Worm (Caenorhabditis elegans) whole organism, L4 larva: Measurements from ENCODE around the gene ptb-1.
A peak's percentile ranks its signal among the peaks of the same experiment; 100 is the strongest.

Experiments used
- D1046.2 ChIP-seq: fragments of 200-800 bp; sonication (Bioruptor generic); IDR thresholded peaks from 2 replicates; pipeline ENCODE4 v1.3.6; 2022; ENCODE audit warnings: missing genetic modification characterization, missing compliant biosample characterization
- F10B5.3 ChIP-seq: sonication (generic microtip); optimal IDR thresholded peaks from 2 replicates; lab custom pipeline; 2016; ENCODE audit warnings: mild to moderate bottlenecking, missing genetic modification characterization, missing compliant biosample characterization
- F37D6.2 ChIP-seq: sonication (generic microtip); optimal IDR thresholded peaks from 2 replicates; lab custom pipeline; 2016; ENCODE audit warnings: mild to moderate bottlenecking, missing genetic modification characterization, missing compliant biosample characterization
- F44E2.7 ChIP-seq: fragments of 200-800 bp; sonication (Bioruptor generic); IDR thresholded peaks from 2 replicates; pipeline ENCODE4 v2.1.2; 2022; ENCODE audit warnings: missing genetic modification characterization, missing compliant biosample characterization
- T20F7.1 ChIP-seq: fragments of 200-800 bp; sonication (Bioruptor generic); optimal IDR thresholded peaks from 2 replicates; lab custom pipeline; 2018; ENCODE audit warnings: mild to moderate bottlenecking, missing genetic modification characterization, missing compliant biosample characterization
- Y5F2A.4 ChIP-seq: fragments of 200-800 bp; sonication (Bioruptor generic); optimal IDR thresholded peaks from 2 replicates; lab custom pipeline; 2018; ENCODE audit warnings: mild to moderate bottlenecking, missing genetic modification characterization, missing compliant biosample characterization
- ZK546.5 ChIP-seq, 2 experiments: sonication (generic microtip); optimal IDR thresholded peaks; 2 replicates each; lab custom pipeline; 2017; ENCODE audit warnings: missing biosample characterization in 2 of 2, missing genetic modification characterization in 2 of 2
- aly-2 ChIP-seq: sonication (generic microtip); optimal IDR thresholded peaks from 2 replicates; lab custom pipeline; 2018; ENCODE audit warnings: missing biosample characterization, missing genetic modification characterization
- ceh-28 ChIP-seq: fragments of 150-350 bp; optimal IDR thresholded peaks from 2 replicates; lab custom pipeline; 2014; ENCODE audit warnings: missing biosample characterization, missing genetic modification reagents, missing genetic modification characterization
- ceh-32 ChIP-seq: sonication (generic microtip); optimal IDR thresholded peaks from 2 replicates; lab custom pipeline; 2016; ENCODE audit warnings: mild to moderate bottlenecking, missing genetic modification characterization, missing compliant biosample characterization; ENCODE audit not compliant: poor library complexity
- ceh-44 ChIP-seq: fragments of 200-800 bp; sonication (Bioruptor generic); IDR thresholded peaks from 2 replicates; pipeline ENCODE4 v1.3.6; 2022; ENCODE audit warnings: missing genetic modification reagents, missing genetic modification characterization, missing compliant biosample characterization
- ceh-82 ChIP-seq: sonication (generic microtip); optimal IDR thresholded peaks from 2 replicates; lab custom pipeline; 2017; ENCODE audit warnings: missing biosample characterization, missing genetic modification characterization
- ces-1 ChIP-seq: fragments of 150-350 bp; sonication (generic microtip); optimal IDR thresholded peaks from 4 replicates; lab custom pipeline; 2014; ENCODE audit warnings: missing biosample characterization, missing genetic modification reagents, missing genetic modification characterization
- duxl-1 ChIP-seq: sonication (generic microtip); optimal IDR thresholded peaks from 2 replicates; lab custom pipeline; 2016; ENCODE audit warnings: mild to moderate bottlenecking, missing genetic modification characterization, moderate library complexity, missing compliant biosample characterization; ENCODE audit not compliant: poor library complexity
- dve-1 ChIP-seq: sonication (generic microtip); optimal IDR thresholded peaks from 2 replicates; lab custom pipeline; 2017; ENCODE audit warnings: antibody characterized with exemption, mild to moderate bottlenecking, missing genetic modification characterization, missing compliant biosample characterization; ENCODE audit not compliant: insufficient read depth
- hif-1 ChIP-seq, 2 experiments: sonication (generic microtip); optimal IDR thresholded peaks; 2 replicates each; lab custom pipeline; 2016 to 2017; ENCODE audit warnings: missing compliant biosample characterization in 2 of 2, missing genetic modification characterization in 2 of 2, missing genetic modification reagents in 2 of 2, missing genotype in 2 of 2, mild to moderate bottlenecking in 1 of 2
- hmg-1.1 ChIP-seq: fragments of 200-800 bp; sonication (Bioruptor generic); IDR thresholded peaks from 2 replicates; pipeline ENCODE4 v1.3.6; 2022; ENCODE audit warnings: missing genetic modification reagents, missing genetic modification characterization, missing compliant biosample characterization
- lin-13 ChIP-seq: fragments of 150-350 bp; optimal IDR thresholded peaks from 2 replicates; lab custom pipeline; 2014; ENCODE audit warnings: missing biosample characterization, missing genetic modification reagents, missing genetic modification characterization
- lin-15B ChIP-seq: fragments of 150-350 bp; sonication (generic microtip); optimal IDR thresholded peaks from 3 replicates; lab custom pipeline; 2014; ENCODE audit warnings: missing biosample characterization, missing genetic modification characterization
- lin-38 ChIP-seq: fragments of 200-800 bp; sonication (Bioruptor generic); IDR thresholded peaks from 2 replicates; pipeline ENCODE4 v1.3.6; 2022; ENCODE audit warnings: missing genetic modification reagents, missing genetic modification characterization, missing compliant biosample characterization
- lsy-2 ChIP-seq, 2 experiments: fragments of 150-350 bp in 1 of 2; sonication (generic microtip) in 1 of 2; optimal IDR thresholded peaks; 2 replicates each; lab custom pipeline; 2014 to 2017; ENCODE audit warnings: missing biosample characterization in 2 of 2, missing genetic modification characterization in 2 of 2
- madf-5 ChIP-seq, 2 experiments: fragments of 200-800 bp; sonication (Bioruptor generic); IDR thresholded peaks; 2 replicates each; pipeline ENCODE4 v1.3.6; 2022; ENCODE audit warnings: missing compliant biosample characterization in 2 of 2, missing genetic modification characterization in 2 of 2
- mdl-1 ChIP-seq, 2 experiments: fragments of 150-350 bp in 1 of 2; sonication (generic microtip) in 1 of 2; optimal IDR thresholded peaks; 2 replicates each; lab custom pipeline; 2014 to 2017; ENCODE audit warnings: missing biosample characterization in 2 of 2, missing genetic modification characterization in 2 of 2
- mxl-3 ChIP-seq: fragments of 200-800 bp; sonication (Bioruptor generic); optimal IDR thresholded peaks from 2 replicates; lab custom pipeline; 2018; ENCODE audit warnings: mild to moderate bottlenecking, missing genetic modification characterization, missing compliant biosample characterization
- nhr-11 ChIP-seq: fragments of 150-350 bp; optimal IDR thresholded peaks from 2 replicates; lab custom pipeline; 2014; ENCODE audit warnings: missing biosample characterization, missing genetic modification characterization
- nhr-111 ChIP-seq: fragments of 200-800 bp; sonication (Bioruptor generic); optimal IDR thresholded peaks from 2 replicates; lab custom pipeline; 2018; ENCODE audit warnings: mild to moderate bottlenecking, missing genetic modification characterization, missing compliant biosample characterization
- nhr-237 ChIP-seq: sonication (generic microtip); optimal IDR thresholded peaks from 2 replicates; lab custom pipeline; 2017; ENCODE audit warnings: missing biosample characterization, missing genetic modification characterization
- rbr-2 ChIP-seq: sonication (generic microtip); optimal IDR thresholded peaks from 2 replicates; lab custom pipeline; 2016; ENCODE audit warnings: missing genotype, missing genetic modification characterization, missing compliant biosample characterization
- saeg-2 ChIP-seq: fragments of 200-800 bp; sonication (Bioruptor generic); IDR thresholded peaks from 2 replicates; pipeline ENCODE4 v1.3.6; 2022; ENCODE audit warnings: missing genetic modification reagents, missing genetic modification characterization, missing compliant biosample characterization
- set-16 ChIP-seq: fragments of 200-800 bp; sonication (Bioruptor generic); IDR thresholded peaks from 2 replicates; pipeline ENCODE4 v1.3.6; 2022; ENCODE audit warnings: missing genetic modification reagents, missing genetic modification characterization, missing compliant biosample characterization
- skn-1 ChIP-seq: fragments of 150-350 bp; optimal IDR thresholded peaks from 2 replicates; lab custom pipeline; 2014; ENCODE audit warnings: missing biosample characterization, missing genetic modification characterization
- snpc-1.2 ChIP-seq: fragments of 200-800 bp; sonication (Bioruptor generic); IDR thresholded peaks from 2 replicates; pipeline ENCODE4 v1.3.6; 2022; ENCODE audit warnings: missing genetic modification reagents, missing genetic modification characterization, missing compliant biosample characterization
- snpc-4 ChIP-seq: fragments of 150-350 bp; optimal IDR thresholded peaks from 2 replicates; lab custom pipeline; 2014; ENCODE audit warnings: missing biosample characterization, missing genetic modification characterization
- tag-97 ChIP-seq: fragments of 200-800 bp; sonication (Bioruptor generic); IDR thresholded peaks from 2 replicates; pipeline ENCODE4 v1.3.6; 2022; ENCODE audit warnings: missing genetic modification characterization, missing compliant biosample characterization
- unc-62 ChIP-seq, 3 experiments: fragments of 150-350 bp in 1 of 3; sonication (generic microtip); optimal IDR thresholded peaks in 2 of 3; peaks in 1 of 3; 1 replicate in 1 of 3; 2 replicates in 2 of 3; lab custom pipeline; 2014 to 2017; ENCODE audit warnings: missing biosample characterization in 3 of 3, missing genetic modification characterization in 3 of 3, missing genetic modification reagents in 3 of 3, missing genotype in 1 of 3
- zfp-2 ChIP-seq: sonication (generic microtip); optimal IDR thresholded peaks from 2 replicates; lab custom pipeline; 2016; ENCODE audit warnings: mild to moderate bottlenecking, missing genetic modification characterization, missing compliant biosample characterization
- zip-11 ChIP-seq: fragments of 200-800 bp; sonication (Bioruptor generic); IDR thresholded peaks from 2 replicates; pipeline ENCODE4 v1.3.6; 2022; ENCODE audit warnings: missing genetic modification characterization, missing compliant biosample characterization
- ztf-11 ChIP-seq: fragments of 150-350 bp; optimal IDR thresholded peaks from 2 replicates; lab custom pipeline; 2014; ENCODE audit warnings: missing biosample characterization, missing genetic modification characterization

Gene ptb-1

DNA sequence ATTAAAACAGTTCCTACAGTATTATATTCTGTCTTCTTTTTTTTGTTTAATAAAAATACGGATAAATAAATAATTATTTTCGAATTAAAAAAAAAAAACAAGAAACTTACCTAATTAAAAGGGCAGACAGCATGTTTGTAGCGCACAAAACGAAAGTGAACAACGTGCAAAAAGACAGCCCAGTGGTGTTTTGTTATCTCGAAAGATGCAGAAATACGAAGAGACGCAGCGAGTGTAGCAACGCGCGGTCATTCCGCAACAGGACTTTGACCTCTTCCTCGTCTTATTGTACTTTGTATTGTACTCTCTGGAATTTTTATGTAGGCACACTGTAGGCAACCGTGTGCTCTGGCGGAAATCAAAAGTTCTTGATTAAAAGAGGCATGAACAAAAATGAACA lies 18.3 kb downstream of the ptb-1 start, which contains the start of gene gbh-1 (continued):
- TF ChIP-seq snpc-1.2 (GFP tag; lab: Robert Waterston, UW) (no peak), set-16 (GFP tag; lab: Robert Waterston, UW) (no peak), hmg-1.1 (GFP tag; lab: Robert Waterston, UW) (no peak), saeg-2 (no peak), F10B5.3 (no peak), ceh-28 (tag; lab: Kevin White, UChicago) (no peak), mxl-3 (GFP tag; lab: Kevin White, UChicago) (peak; percentile 50), lin-13 (GFP tag; lab: Kevin White, UChicago) (no peak), mdl-1 (tag; optimal IDR thresholded peaks at IDR 0.05; lab: Kevin White, UChicago) (peak in 1 of 2 experiments; percentile 73), skn-1 (tag; lab: Kevin White, UChicago) (no peak), T20F7.1 (GFP tag; lab: Kevin White, UChicago) (no peak), ces-1 (GFP tag; lab: Kevin White, UChicago) (no peak), ceh-32 (tag; lab: Kevin White, UChicago) (no peak), lin-15B (tag; lab: Kevin White, UChicago) (no peak), nhr-111 (no peak), hif-1 (tag; optimal IDR thresholded peaks at IDR 0.05; lab: Kevin White, UChicago) (peak in 1 of 2 experiments; percentile 73), F44E2.7 (GFP tag; lab: Robert Waterston, UW) (no peak), rbr-2 (tag; lab: Kevin White, UChicago) (no peak)

DNA sequence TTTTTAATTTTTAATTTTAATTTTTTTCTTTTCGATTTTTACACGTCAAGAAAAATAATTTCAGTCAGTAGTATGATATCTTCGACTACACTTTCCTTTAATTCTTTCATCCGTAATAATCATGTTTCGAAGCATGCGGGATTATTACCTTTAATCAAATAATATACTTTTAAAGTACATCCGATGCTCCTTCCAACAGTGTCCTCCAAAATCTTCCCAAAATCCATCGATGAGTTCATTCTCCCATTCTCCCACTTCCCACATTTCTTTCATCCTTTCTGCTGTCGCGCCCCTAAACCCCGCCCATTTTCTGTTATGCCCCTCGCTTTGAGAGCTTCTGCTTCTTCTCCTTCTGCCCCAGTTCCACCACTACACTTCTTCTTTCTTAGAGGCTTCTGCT lies 19.3 kb downstream of the ptb-1 start, which contains the start of gene lgc-57:
lgc-57 (plus strand) TSS at position 301 of the 400 bp plus-strand sequence.
- TF ChIP-seq zfp-2 (tag; lab: Kevin White, UChicago) (no peak), aly-2 (tag; lab: Kevin White, UChicago) (no peak), duxl-1 (no peak), dve-1 (tag; lab: Kevin White, UChicago) (no peak), lsy-2 (tag; optimal IDR thresholded peaks at IDR 0.05; lab: Kevin White, UChicago) (no peak), nhr-11 (tag; lab: Kevin White, UChicago) (no peak), ztf-11 (tag; lab: Kevin White, UChicago) (no peak), Y5F2A.4 (GFP tag; lab: Kevin White, UChicago) (no peak), zip-11 (GFP tag; lab: Robert Waterston, UW) (no peak), F10B5.3 (no peak), ceh-82 (tag; lab: Kevin White, UChicago) (no peak), mxl-3 (GFP tag; lab: Kevin White, UChicago) (no peak)

DNA sequence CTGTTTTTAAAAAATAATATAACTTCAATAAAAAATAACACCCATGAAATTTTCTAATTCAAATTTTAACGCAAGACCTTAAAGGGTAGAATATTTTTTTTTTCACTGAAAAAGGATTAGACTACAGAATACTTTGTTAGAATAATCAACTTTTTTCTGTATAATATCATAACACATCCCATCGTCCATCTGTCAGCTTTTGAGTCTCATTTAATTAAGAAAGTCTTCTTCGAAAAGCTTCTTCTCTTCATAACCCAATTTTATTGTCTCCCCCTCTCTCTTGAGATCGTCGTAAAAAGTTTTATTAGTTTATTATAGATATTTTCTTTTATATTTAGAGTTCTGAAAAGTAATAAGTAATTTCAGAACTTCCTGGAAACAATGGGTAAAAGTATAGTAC lies 20.7 kb downstream of the ptb-1 start:
- TF ChIP-seq ces-1 (GFP tag; lab: Kevin White, UChicago) (peak; percentile 60), duxl-1 (no peak)

DNA sequence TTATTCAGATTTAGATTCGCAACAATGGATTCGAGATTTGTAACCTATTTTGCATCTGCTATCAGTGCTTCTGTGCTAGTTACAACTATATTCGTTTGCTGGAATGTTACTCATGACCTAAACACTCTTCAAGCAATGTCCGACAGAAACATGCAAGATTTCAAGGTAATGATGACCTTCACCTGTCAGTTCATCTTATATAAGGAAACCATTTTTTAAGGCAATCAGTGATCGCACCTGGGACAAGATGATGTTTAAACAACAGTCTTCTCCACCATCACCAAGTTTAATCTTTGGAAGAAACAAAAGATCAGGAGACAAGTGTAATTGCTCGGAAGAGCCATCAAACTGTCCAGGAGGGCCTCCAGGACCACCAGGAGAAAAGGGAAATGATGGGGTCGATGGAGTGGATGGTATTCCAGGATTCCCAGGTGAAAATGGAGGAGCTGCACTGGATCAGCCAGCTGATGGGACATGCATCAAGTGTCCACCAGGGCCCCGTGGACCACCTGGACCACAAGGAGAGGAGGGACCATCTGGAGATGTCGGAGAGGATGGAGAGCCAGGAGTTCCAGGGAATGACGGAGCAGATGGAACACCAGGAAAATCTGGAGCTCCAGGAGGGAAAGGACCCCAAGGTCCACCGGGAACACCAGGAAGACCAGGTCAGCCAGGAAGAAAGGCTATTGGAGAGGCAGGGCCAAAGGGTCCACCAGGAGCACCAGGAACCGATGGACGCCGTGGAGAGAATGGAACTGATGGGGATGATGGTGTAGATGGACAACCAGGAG lies 28.4 kb downstream of the ptb-1 start, which contains the start of gene col-79:
col-79 (plus strand) TSS at position 20 of the 791 bp plus-strand sequence.
- TF ChIP-seq tag-97 (GFP tag; lab: Robert Waterston, UW) (no peak), Y5F2A.4 (GFP tag; lab: Kevin White, UChicago) (no peak), nhr-237 (tag; lab: Kevin White, UChicago) (no peak), set-16 (GFP tag; lab: Robert Waterston, UW) (peak; percentile 91), madf-5 (GFP tag; IDR thresholded peaks at IDR 0.05; lab: Robert Waterston, UW) (no peak), F37D6.2 (tag; lab: Kevin White, UChicago) (no peak), mdl-1 (tag; optimal IDR thresholded peaks at IDR 0.05; lab: Kevin White, UChicago) (no peak), nhr-11 (tag; lab: Kevin White, UChicago) (no peak), ceh-44 (GFP tag; lab: Robert Waterston, UW) (no peak), dve-1 (tag; lab: Kevin White, UChicago) (no peak), lin-38 (GFP tag; lab: Robert Waterston, UW) (no peak), unc-62 (GFP tag; optimal IDR thresholded peaks at IDR 0.05 in 1 of 2; lab: Kevin White, UChicago) (peak in 1 of 2 experiments; percentile 82), unc-62 (tag; optimal IDR thresholded peaks at IDR 0.05; lab: Kevin White, UChicago) (no peak), D1046.2 (GFP tag; lab: Robert Waterston, UW) (0 out of 2 replicates have a peak, but pooled peaks have one; percentile 10), snpc-4 (no peak), ZK546.5 (tag; optimal IDR thresholded peaks at IDR 0.05; lab: Kevin White, UChicago) (no peak)
